Worm (Caenorhabditis elegans) whole organism, L4 larva: ENCODE data around the gene F32D8.5.

Source experiments
- ceh-32 ChIP-seq: sonication (generic microtip); optimal IDR thresholded peaks from 2 replicates; lab custom pipeline; 2016; ENCODE audit warnings: mild to moderate bottlenecking, missing genetic modification characterization, missing compliant biosample characterization; ENCODE audit not compliant: poor library complexity
- ces-1 ChIP-seq: fragments of 150-350 bp; sonication (generic microtip); optimal IDR thresholded peaks from 4 replicates; lab custom pipeline; 2014; ENCODE audit warnings: missing biosample characterization, missing genetic modification reagents, missing genetic modification characterization
- fkh-10 ChIP-seq: fragments of 150-350 bp; optimal IDR thresholded peaks from 2 replicates; lab custom pipeline; 2014; ENCODE audit warnings: missing biosample characterization, missing genetic modification reagents, missing genetic modification characterization
- lsy-2 ChIP-seq, 2 experiments: fragments of 150-350 bp in 1 of 2; sonication (generic microtip) in 1 of 2; optimal IDR thresholded peaks; 2 replicates each; lab custom pipeline; 2014 to 2017; ENCODE audit warnings: missing biosample characterization in 2 of 2, missing genetic modification characterization in 2 of 2
- zfp-3 ChIP-seq: fragments of 200-800 bp; sonication (Bioruptor generic); conservative IDR thresholded peaks from 2 replicates; pipeline ENCODE4 v1.3.6; 2022; ENCODE audit warnings: missing genetic modification reagents, missing genetic modification characterization, missing compliant biosample characterization

The F32D8.5 gene

ce11 chrV:10944903-10945302 lies 50.3 kb downstream of the F32D8.5 start:
- TF ChIP-seq zfp-3 (GFP tag; lab: Robert Waterston, UW), result no peak
- peak in 1 of 2 experiments; percentile 9 for TF ChIP-seq lsy-2 (tag; optimal IDR thresholded peaks at IDR 0.05; lab: Kevin White, UChicago)
- TF ChIP-seq ceh-32 (tag; lab: Kevin White, UChicago), result no peak
- TF ChIP-seq fkh-10 (GFP tag; lab: Kevin White, UChicago), result peak; percentile 70
- peak; percentile 32 for TF ChIP-seq ces-1
